Worm (Caenorhabditis elegans): ENCODE results near the gene inx-11.

Gene inx-11

ce11 chrV:12511946-12512345 lies 24.9 kb downstream of the inx-11 start:
- TF ChIP-seq nhr-21 (tag; optimal IDR thresholded peaks at IDR 0.05) (no peak), dmd-4 (tag; optimal IDR thresholded peaks at IDR 0.05) (no peak), C34F6.9 (tag; optimal IDR thresholded peaks at IDR 0.05) (no peak), fos-1 (tag; optimal IDR thresholded peaks at IDR 0.05) (peak; percentile 9), sma-9 (GFP tag; optimal IDR thresholded peaks at IDR 0.05) (peak; percentile 56), sma-9 (tag; optimal IDR thresholded peaks at IDR 0.05) (no peak)

ce11 chrV:12512773-12513172 lies 25.7 kb downstream of the inx-11 start, which contains the start of the genes T28H10.2 and lgmn-1:
TSS of gene T28H10.2 (minus strand) at chrV:12512949.
TSS of gene lgmn-1 (plus strand) at chrV:12513056.
- TF ChIP-seq unc-62 (GFP tag; optimal IDR thresholded peaks at IDR 0.05), result no peak
- TF ChIP-seq mdl-1 (tag; optimal IDR thresholded peaks at IDR 0.05), result no peak
- TF ChIP-seq Y55F3AM.14 (GFP tag; optimal IDR thresholded peaks at IDR 0.05), result no peak
- TF ChIP-seq ZK546.5 (tag; optimal IDR thresholded peaks at IDR 0.05), result no peak
- peak; percentile 46 for TF ChIP-seq skn-1 (tag; optimal IDR thresholded peaks at IDR 0.05)
- TF ChIP-seq blmp-1 (tag; optimal IDR thresholded peaks at IDR 0.05; ENCODE audit: insufficient read depth), result no peak
- no peak for TF ChIP-seq lsy-2 (tag; optimal IDR thresholded peaks at IDR 0.05)
- TF ChIP-seq snpc-4 (tag; optimal IDR thresholded peaks at IDR 0.05), result no peak
- no peak for TF ChIP-seq egl-27 (tag; optimal IDR thresholded peaks at IDR 0.05)
- no peak for TF ChIP-seq dmd-4 (tag; optimal IDR thresholded peaks at IDR 0.05)
- no peak for TF ChIP-seq nhr-10 (tag; optimal IDR thresholded peaks at IDR 0.05)
- TF ChIP-seq ztf-1 (GFP tag; conservative IDR thresholded peaks at IDR 0.05), result no peak
- TF ChIP-seq lin-39 (tag; optimal IDR thresholded peaks at IDR 0.05), result no peak
- no peak for TF ChIP-seq nhr-12 (tag; optimal IDR thresholded peaks at IDR 0.05)
- no peak for TF ChIP-seq alr-1 (tag; optimal IDR thresholded peaks at IDR 0.05)
- no peak for TF ChIP-seq ztf-4 (tag; optimal IDR thresholded peaks at IDR 0.05)
- no peak for TF ChIP-seq nhr-77 (tag; optimal IDR thresholded peaks at IDR 0.05)
- TF ChIP-seq unc-39 (tag; optimal IDR thresholded peaks at IDR 0.05), result no peak
- no peak for TF ChIP-seq F13H6.1 (tag; optimal IDR thresholded peaks at IDR 0.05)
- peak; percentile 52 for TF ChIP-seq gmeb-1 (tag; optimal IDR thresholded peaks at IDR 0.05)
- peak; percentile 14 for TF ChIP-seq nhr-129 (tag; optimal IDR thresholded peaks at IDR 0.05)
- no peak for TF ChIP-seq aly-2 (tag; optimal IDR thresholded peaks at IDR 0.05)
- no peak for TF ChIP-seq ama-1 (optimal IDR thresholded peaks at IDR 0.05)
- no peak for TF ChIP-seq nhr-23 (tag; optimal IDR thresholded peaks at IDR 0.05)
- TF ChIP-seq lin-13 (GFP tag; optimal IDR thresholded peaks at IDR 0.05), result no peak
- TF ChIP-seq zag-1 (tag; optimal IDR thresholded peaks at IDR 0.05), result no peak
- TF ChIP-seq sma-9 (GFP tag; optimal IDR thresholded peaks at IDR 0.05), result peak; percentile 53
- no peak for TF ChIP-seq sma-9 (tag; optimal IDR thresholded peaks at IDR 0.05)
- TF ChIP-seq nhr-21 (tag; optimal IDR thresholded peaks at IDR 0.05), result no peak
- peak; percentile 69 for TF ChIP-seq fos-1 (tag; optimal IDR thresholded peaks at IDR 0.05)
- no peak for TF ChIP-seq mbf-1 (tag; optimal IDR thresholded peaks at IDR 0.05)
- TF ChIP-seq ceh-82 (tag; optimal IDR thresholded peaks at IDR 0.05), result no peak
- TF ChIP-seq crh-2 (tag; optimal IDR thresholded peaks at IDR 0.05), result peak; percentile 23
- no peak for TF ChIP-seq sma-3 (GFP tag; optimal IDR thresholded peaks at IDR 0.05)
- no peak for TF ChIP-seq nhr-6 (tag; optimal IDR thresholded peaks at IDR 0.05)
- no peak for TF ChIP-seq nhr-237 (tag; optimal IDR thresholded peaks at IDR 0.05)
- no peak for TF ChIP-seq ztf-11 (tag; optimal IDR thresholded peaks at IDR 0.05)
- no peak for TF ChIP-seq R02D3.7 (tag; optimal IDR thresholded peaks at IDR 0.05)
- no peak for TF ChIP-seq elt-1 (tag; optimal IDR thresholded peaks at IDR 0.05)
- no peak for TF ChIP-seq sem-4 (tag; optimal IDR thresholded peaks at IDR 0.05)

DNA sequence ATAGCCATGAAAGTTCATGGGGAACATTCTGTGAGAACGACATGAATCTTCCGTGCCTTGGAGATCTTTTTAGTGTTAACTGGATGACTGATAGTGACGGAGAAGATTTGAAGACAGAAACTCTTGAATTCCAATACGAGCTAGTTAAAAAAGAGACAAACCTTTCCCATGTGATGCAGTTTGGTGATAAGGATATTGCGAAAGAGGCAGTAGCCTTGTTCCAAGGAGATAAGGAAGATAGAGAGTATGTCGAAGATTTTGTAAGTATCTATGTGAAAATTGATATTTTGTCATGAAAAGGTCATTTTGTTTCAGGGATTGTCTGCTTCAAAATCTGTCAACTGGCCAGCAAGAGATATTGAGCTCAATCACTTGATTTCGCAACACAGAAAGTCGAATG lies 26.9 kb downstream of the inx-11 start:
- no peak for TF ChIP-seq lin-13 (GFP tag; optimal IDR thresholded peaks at IDR 0.05)
- peak; percentile 2 for TF ChIP-seq fos-1 (tag; optimal IDR thresholded peaks at IDR 0.05)
- TF ChIP-seq crh-2 (tag; optimal IDR thresholded peaks at IDR 0.05), result no peak
- TF ChIP-seq F13H6.1 (tag; optimal IDR thresholded peaks at IDR 0.05), result peak; percentile 12
- TF ChIP-seq elt-3 (tag; optimal IDR thresholded peaks at IDR 0.05), result no peak
- no peak for TF ChIP-seq elt-1 (tag; optimal IDR thresholded peaks at IDR 0.05)
- TF ChIP-seq nhr-77 (tag; optimal IDR thresholded peaks at IDR 0.05), result no peak
- no peak for TF ChIP-seq ztf-11 (tag; optimal IDR thresholded peaks at IDR 0.05)
- no peak for TF ChIP-seq ceh-16 (tag; optimal IDR thresholded peaks at IDR 0.05)
- TF ChIP-seq peb-1 (tag; optimal IDR thresholded peaks at IDR 0.05), result no peak
- TF ChIP-seq dmd-4 (tag; optimal IDR thresholded peaks at IDR 0.05), result no peak
- TF ChIP-seq R02D3.7 (tag; optimal IDR thresholded peaks at IDR 0.05), result no peak
- TF ChIP-seq sma-9 (GFP tag; optimal IDR thresholded peaks at IDR 0.05), result peak; percentile 39
- no peak for TF ChIP-seq sma-9 (tag; optimal IDR thresholded peaks at IDR 0.05)
- TF ChIP-seq unc-39 (tag; optimal IDR thresholded peaks at IDR 0.05), result no peak
- TF ChIP-seq ama-1 (optimal IDR thresholded peaks at IDR 0.05), result no peak
- no peak for TF ChIP-seq nhr-12 (tag; optimal IDR thresholded peaks at IDR 0.05)
- no peak for TF ChIP-seq sma-3 (GFP tag; optimal IDR thresholded peaks at IDR 0.05)
- no peak for TF ChIP-seq aly-2 (tag; optimal IDR thresholded peaks at IDR 0.05)
- no peak for TF ChIP-seq mdl-1 (tag; optimal IDR thresholded peaks at IDR 0.05)
- no peak for TF ChIP-seq nhr-23 (tag; optimal IDR thresholded peaks at IDR 0.05)
- TF ChIP-seq ztf-4 (tag; optimal IDR thresholded peaks at IDR 0.05), result no peak
- no peak for TF ChIP-seq ztf-1 (GFP tag; conservative IDR thresholded peaks at IDR 0.05)
- TF ChIP-seq Y55F3AM.14 (GFP tag; optimal IDR thresholded peaks at IDR 0.05), result no peak
